Fruit fly (Drosophila melanogaster): Measurements from ENCODE around the gene Remo.

Remo gene

DNA sequence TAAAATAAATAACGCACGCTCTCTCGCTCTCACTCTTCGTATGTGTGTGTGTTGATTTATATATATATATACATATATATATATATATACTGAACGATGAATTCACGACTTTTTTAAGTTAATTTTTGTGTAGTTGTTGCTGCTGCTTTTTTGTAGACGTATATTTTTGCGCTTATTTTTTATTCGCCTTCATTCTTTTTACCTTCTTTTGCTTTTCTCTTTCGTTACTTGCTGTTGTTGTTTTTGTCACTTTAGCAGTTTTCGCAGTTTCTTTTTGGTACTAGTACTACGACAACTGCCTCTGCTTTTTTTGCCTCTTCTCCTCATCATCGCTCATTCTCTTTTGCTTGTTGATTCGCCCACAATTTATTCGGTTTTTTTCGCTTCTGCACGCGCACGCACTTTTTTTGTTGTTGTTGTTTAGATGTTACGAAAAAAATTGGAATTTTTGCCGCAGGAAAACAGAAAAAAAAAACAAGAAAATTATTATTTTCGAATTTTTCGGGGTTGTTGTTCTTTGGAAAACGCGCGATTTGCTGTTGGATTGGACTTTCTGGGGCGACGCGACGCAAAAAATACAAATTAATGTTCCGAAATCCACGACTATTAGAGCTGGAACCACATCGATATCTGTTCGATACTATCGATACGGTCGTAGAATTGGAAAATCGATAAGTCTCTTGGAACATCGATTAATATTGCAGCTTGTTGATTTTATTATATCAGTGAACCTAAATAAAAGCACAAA lies 2.7 kb upstream of the Remo start, which contains the start of the genes HDAC4 and CG15743 (continued):
- no peak for TF ChIP-seq CG10565 (GFP tag; optimal IDR thresholded peaks at IDR 0.05)
- peak; percentile 32 for TF ChIP-seq her (GFP tag; optimal IDR thresholded peaks at IDR 0.05)
- no peak for TF ChIP-seq CG1792 (GFP tag; optimal IDR thresholded peaks at IDR 0.05)
- no peak for TF ChIP-seq CG1024 (GFP tag; IDR thresholded peaks at IDR 0.05)
- no peak for TF ChIP-seq E2f2 (GFP tag; IDR thresholded peaks at IDR 0.05)
- TF ChIP-seq CG14860 (GFP tag; IDR thresholded peaks at IDR 0.05; ENCODE audit: partially characterized antibody) = peak; percentile 82
- TF ChIP-seq Hmr (GFP tag; optimal IDR thresholded peaks at IDR 0.05) = no peak
- TF ChIP-seq CG6683 (GFP tag; optimal IDR thresholded peaks at IDR 0.05) = no peak
- TF ChIP-seq CG34224 (GFP tag; IDR thresholded peaks at IDR 0.05; ENCODE audit: partially characterized antibody) = peak; percentile 90
- no peak for TF ChIP-seq MTF-1 (GFP tag; optimal IDR thresholded peaks at IDR 0.05; ENCODE audit: borderline replicate concordance)
- TF ChIP-seq CG9797 (GFP tag; optimal IDR thresholded peaks at IDR 0.05) = peak; percentile 11
- TF ChIP-seq amos (GFP tag; IDR thresholded peaks at IDR 0.05; ENCODE audit: partially characterized antibody) = peak; percentile 90; the same call in 1 of the 2 replicates
- TF ChIP-seq Scr (GFP tag; IDR thresholded peaks at IDR 0.05; ENCODE audit: partially characterized antibody) = peak; percentile 92
- TF ChIP-seq CG18619 (GFP tag; optimal IDR thresholded peaks at IDR 0.05) = no peak
- peak; percentile 77 for TF ChIP-seq CG2129 (GFP tag; IDR thresholded peaks at IDR 0.05; ENCODE audit: partially characterized antibody)
- peak; percentile 92; the same call in 2 of the 4 replicates for TF ChIP-seq Dll (GFP tag; IDR thresholded peaks at IDR 0.05; ENCODE audit: partially characterized antibody)
- TF ChIP-seq Optix (GFP tag; IDR thresholded peaks at IDR 0.05) = no peak
- peak; percentile 89 for TF ChIP-seq Bgb (GFP tag; IDR thresholded peaks at IDR 0.05; ENCODE audit: partially characterized antibody)
- TF ChIP-seq nmo (GFP tag; optimal IDR thresholded peaks at IDR 0.05) = peak; percentile 45
- TF ChIP-seq zfh1 (GFP tag; IDR thresholded peaks at IDR 0.05) = 0 out of 3 replicates have a peak, but pooled peaks have one; percentile 39
- TF ChIP-seq CG13287 (GFP tag; IDR thresholded peaks at IDR 0.05; ENCODE audit: partially characterized antibody) = peak; percentile 88
- no peak for TF ChIP-seq Sox102F (GFP tag; optimal IDR thresholded peaks at IDR 0.05)
- no peak for TF ChIP-seq CG7928 (GFP tag; optimal IDR thresholded peaks at IDR 0.05)
- TF ChIP-seq sqz (GFP tag; optimal IDR thresholded peaks at IDR 0.05) = peak; percentile 86
- peak; percentile 26; the same call in 1 of the 2 replicates for TF ChIP-seq seq (GFP tag; IDR thresholded peaks at IDR 0.05)
- TF ChIP-seq cg (GFP tag; optimal IDR thresholded peaks at IDR 0.05) = peak; percentile 10
- TF ChIP-seq CG11723 (GFP tag; optimal IDR thresholded peaks at IDR 0.05) = no peak
- TF ChIP-seq mld (GFP tag; IDR thresholded peaks at IDR 0.05; ENCODE audit: partially characterized antibody) = peak; percentile 80; the same call in 2 of the 3 replicates
- no peak for TF ChIP-seq hkb (optimal IDR thresholded peaks at IDR 0.05)
- TF ChIP-seq hkb (GFP tag; IDR thresholded peaks at IDR 0.05) = no peak
- peak; percentile 82 for TF ChIP-seq Dref (GFP tag; IDR thresholded peaks at IDR 0.05)
- TF ChIP-seq schlank (tag; optimal IDR thresholded peaks at IDR 0.05) = no peak
- TF ChIP-seq CG12659 (GFP tag; optimal IDR thresholded peaks at IDR 0.05) = peak; percentile 49
- no peak for TF ChIP-seq CG3281 (GFP tag; optimal IDR thresholded peaks at IDR 0.05)
- no peak for TF ChIP-seq gcm2 (GFP tag; optimal IDR thresholded peaks at IDR 0.05)
- peak; percentile 92 for TF ChIP-seq unc-4 (GFP tag; IDR thresholded peaks at IDR 0.05; ENCODE audit: partially characterized antibody)
- peak; percentile 81 for TF ChIP-seq CG7963 (GFP tag; IDR thresholded peaks at IDR 0.05; ENCODE audit: partially characterized antibody)
- TF ChIP-seq inv (GFP tag; IDR thresholded peaks at IDR 0.05; ENCODE audit: partially characterized antibody) = peak; percentile 89
- TF ChIP-seq caup (GFP tag; optimal IDR thresholded peaks at IDR 0.05; ENCODE audit: severe bottlenecking) = peak; percentile 12
- TF ChIP-seq Sry-δ (GFP tag; optimal IDR thresholded peaks at IDR 0.05) = peak; percentile 93
- TF ChIP-seq chinmo (GFP tag; IDR thresholded peaks at IDR 0.05; ENCODE audit: partially characterized antibody) = peak; percentile 82; the same call in 1 of the 4 replicates
- no peak for TF ChIP-seq Myb (GFP tag; optimal IDR thresholded peaks at IDR 0.05)
- peak; percentile 57; the same call in 2 of the 3 replicates for TF ChIP-seq row (GFP tag; IDR thresholded peaks at IDR 0.05)
- TF ChIP-seq ac (GFP tag; optimal IDR thresholded peaks at IDR 0.05) = no peak
- peak; percentile 91 for TF ChIP-seq CG6791 (GFP tag; IDR thresholded peaks at IDR 0.05; ENCODE audit: partially characterized antibody)
- TF ChIP-seq Dp (GFP tag; optimal IDR thresholded peaks at IDR 0.05) = peak; percentile 15
